Fruit fly (Drosophila melanogaster) whole organism, embryonic: ENCODE measurements around the gene CG14362.

Experiments
- Abd-B ChIP-seq: fragments of 200-800 bp; sonication (Bioruptor generic); optimal IDR thresholded peaks from 2 replicates; lab custom pipeline; 2018; ENCODE audit warnings: missing biosample characterization, mild to moderate bottlenecking, missing genetic modification characterization, moderate library complexity
- Antp ChIP-seq: fragments of 200-800 bp; sonication (Bioruptor generic); optimal IDR thresholded peaks from 3 replicates; lab custom pipeline; 2016; ENCODE audit warnings: missing biosample characterization, missing genetic modification characterization
- Awh ChIP-seq: fragments of 200-800 bp; sonication (Bioruptor generic); IDR thresholded peaks from 2 replicates; pipeline ENCODE4, ENCODE4 v1.3.6; 2022; ENCODE audit warnings: missing biosample characterization, missing genetic modification characterization
- CG12942 ChIP-seq: fragments of 200-800 bp; sonication (Bioruptor generic); optimal IDR thresholded peaks from 3 replicates; lab custom pipeline; 2016; ENCODE audit warnings: missing biosample characterization, missing genetic modification characterization
- CG13894 ChIP-seq: fragments of 200-800 bp; sonication (Bioruptor generic); optimal IDR thresholded peaks from 3 replicates; lab custom pipeline; 2018; ENCODE audit warnings: missing biosample characterization, mild to moderate bottlenecking, missing genetic modification characterization, moderate library complexity
- CG14050 ChIP-seq: fragments of 200-800 bp; sonication (Bioruptor generic); IDR thresholded peaks from 3 replicates; pipeline ENCODE4 v1.3.6; 2022; ENCODE audit warnings: missing biosample characterization, missing genetic modification characterization
- CG14441 ChIP-seq: fragments of 200-800 bp; sonication (Bioruptor generic); IDR thresholded peaks from 2 replicates; pipeline ENCODE4 v1.3.6; 2022; ENCODE audit warnings: missing biosample characterization, missing genetic modification characterization
- CG17359 ChIP-seq: fragments of 200-800 bp; sonication (Bioruptor generic); optimal IDR thresholded peaks from 3 replicates; lab custom pipeline; 2018; ENCODE audit warnings: missing biosample characterization, mild to moderate bottlenecking, missing genetic modification characterization, moderate library complexity
- CG17829 ChIP-seq: fragments of 200-800 bp; optimal IDR thresholded peaks from 2 replicates; lab custom pipeline; 2019; ENCODE audit warnings: missing biosample characterization, mild to moderate bottlenecking, missing genetic modification characterization, moderate library complexity
- CG18262 ChIP-seq: fragments of 200-800 bp; optimal IDR thresholded peaks from 3 replicates; lab custom pipeline; 2019; ENCODE audit warnings: missing biosample characterization, mild to moderate bottlenecking, missing genetic modification characterization, moderate library complexity
- CG1832 ChIP-seq: fragments of 200-800 bp; sonication (Bioruptor generic); optimal IDR thresholded peaks from 2 replicates; lab custom pipeline; 2017; ENCODE audit warnings: missing biosample characterization, mild to moderate bottlenecking, missing genetic modification characterization, inconsistent platforms
- CG18619 ChIP-seq: fragments of 200-800 bp; sonication (Bioruptor generic); optimal IDR thresholded peaks from 3 replicates; lab custom pipeline; 2017; ENCODE audit warnings: missing biosample characterization, mild to moderate bottlenecking, missing genetic modification characterization
- CG2678 ChIP-seq: fragments of 200-800 bp; sonication (Bioruptor generic); optimal IDR thresholded peaks from 3 replicates; lab custom pipeline; 2019; ENCODE audit warnings: missing biosample characterization, mild to moderate bottlenecking, missing genetic modification characterization, moderate library complexity
- CG2712 ChIP-seq: fragments of 200-800 bp; optimal IDR thresholded peaks from 3 replicates; lab custom pipeline; 2019; ENCODE audit warnings: missing biosample characterization, mild to moderate bottlenecking, missing genetic modification characterization, moderate library complexity
- CG31441 ChIP-seq: fragments of 200-800 bp; sonication (Bioruptor generic); IDR thresholded peaks from 2 replicates; pipeline ENCODE4 v1.3.6; 2022; ENCODE audit warnings: missing biosample characterization, missing genetic modification characterization
- CG34422 ChIP-seq: fragments of 200-800 bp; sonication (Bioruptor generic); IDR thresholded peaks from 3 replicates; pipeline ENCODE4 v1.3.6; 2022; ENCODE audit warnings: missing biosample characterization, missing genetic modification characterization
- CG43689 ChIP-seq: fragments of 200-800 bp; sonication (Bioruptor generic); IDR thresholded peaks from 2 replicates; pipeline ENCODE4 v1.3.6; 2022; ENCODE audit warnings: missing biosample characterization, missing genetic modification characterization
- CG4404 ChIP-seq: fragments of 200-800 bp; sonication (Bioruptor generic); IDR thresholded peaks from 2 replicates; pipeline ENCODE4 v1.3.6; 2022; ENCODE audit warnings: missing biosample characterization, missing genetic modification characterization
- CG6689 ChIP-seq: fragments of 200-800 bp; sonication (Bioruptor generic); IDR thresholded peaks from 2 replicates; pipeline ENCODE4 v1.3.6; 2022; ENCODE audit warnings: missing biosample characterization, missing genetic modification characterization
- CG8281 ChIP-seq: fragments of 200-800 bp; sonication (Bioruptor generic); optimal IDR thresholded peaks from 2 replicates; lab custom pipeline; 2018; ENCODE audit warnings: missing biosample characterization, mild to moderate bottlenecking, missing genetic modification characterization, moderate library complexity
- CG8388 ChIP-seq: fragments of 200-800 bp; sonication (Bioruptor generic); optimal IDR thresholded peaks from 2 replicates; lab custom pipeline; 2019; ENCODE audit warnings: missing biosample characterization, mild to moderate bottlenecking, missing genetic modification characterization, moderate library complexity
- CG9727 ChIP-seq: fragments of 200-800 bp; sonication (Bioruptor generic); optimal IDR thresholded peaks from 3 replicates; lab custom pipeline; 2017; ENCODE audit warnings: missing biosample characterization, mild to moderate bottlenecking, missing genetic modification characterization
- D19B ChIP-seq: fragments of 200-800 bp; sonication (Bioruptor generic); optimal IDR thresholded peaks from 2 replicates; lab custom pipeline; 2017; ENCODE audit warnings: missing biosample characterization, mild to moderate bottlenecking, missing genetic modification characterization
- E2f1 ChIP-seq: fragments of 200-800 bp; sonication (Bioruptor generic); IDR thresholded peaks from 2 replicates; pipeline ENCODE4 v1.3.6; 2022; ENCODE audit warnings: missing biosample characterization, missing genetic modification characterization
- Ets65A ChIP-seq: fragments of 200-800 bp; sonication (Bioruptor generic); peaks from one replicate; lab custom pipeline; 2016; ENCODE audit warnings: missing biosample characterization, missing genetic modification characterization
- HLH4C ChIP-seq: fragments of 200-800 bp; sonication (Bioruptor generic); IDR thresholded peaks from 3 replicates; pipeline ENCODE4 v1.3.6; 2022; ENCODE audit warnings: missing biosample characterization, missing genetic modification characterization; ENCODE audit not compliant: partially characterized antibody
- Hand ChIP-seq: fragments of 200-800 bp; sonication (Bioruptor generic); optimal IDR thresholded peaks from 2 replicates; lab custom pipeline; 2017; ENCODE audit warnings: mild to moderate bottlenecking, missing biosample characterization, missing genetic modification reagents, missing genetic modification characterization
- NFAT ChIP-seq: fragments of 200-800 bp; sonication (Bioruptor generic); IDR thresholded peaks from 2 replicates; pipeline ENCODE4 v1.3.6; 2022; ENCODE audit warnings: missing biosample characterization, missing genetic modification characterization
- Opbp ChIP-seq: fragments of 200-800 bp; sonication (Bioruptor generic); IDR thresholded peaks from 3 replicates; pipeline ENCODE4 v1.3.6; 2022; ENCODE audit warnings: missing biosample characterization, missing genetic modification characterization; ENCODE audit not compliant: partially characterized antibody
- Sin3A ChIP-seq: fragments of >200 bp; optimal IDR thresholded peaks from 2 replicates; lab custom pipeline; 2018
- Sox102F ChIP-seq: fragments of 200-800 bp; sonication (Bioruptor generic); optimal IDR thresholded peaks from 2 replicates; lab custom pipeline; 2018; ENCODE audit warnings: missing biosample characterization, mild to moderate bottlenecking, missing genetic modification characterization, moderate library complexity
- az2 ChIP-seq: fragments of 200-800 bp; sonication (Bioruptor generic); optimal IDR thresholded peaks from 3 replicates; lab custom pipeline; 2016; ENCODE audit warnings: missing biosample characterization, missing genetic modification characterization
- bab2 ChIP-seq: fragments of 200-800 bp; sonication (Bioruptor generic); optimal IDR thresholded peaks from 2 replicates; lab custom pipeline; 2016; ENCODE audit warnings: missing biosample characterization, missing genetic modification characterization
- disco-r ChIP-seq: fragments of 200-800 bp; sonication (Bioruptor generic); optimal IDR thresholded peaks from 2 replicates; lab custom pipeline; 2016; ENCODE audit warnings: missing biosample characterization, missing genetic modification characterization
- eve ChIP-seq, 2 experiments: fragments of >200 bp; optimal IDR thresholded peaks; 2 replicates each; lab custom pipeline; 2017; ENCODE audit warnings: missing biosample characterization in 2 of 2, missing genetic modification characterization in 2 of 2
- fd96Cb ChIP-seq: fragments of 200-800 bp; sonication (Bioruptor generic); optimal IDR thresholded peaks from 2 replicates; lab custom pipeline; 2018; ENCODE audit warnings: missing biosample characterization, mild to moderate bottlenecking, missing genetic modification characterization, moderate library complexity
- gce ChIP-seq: fragments of 200-800 bp; sonication (Bioruptor generic); IDR thresholded peaks from 3 replicates; pipeline ENCODE4 v1.3.6; 2022; ENCODE audit warnings: missing biosample characterization, missing genetic modification characterization
- gem ChIP-seq: fragments of 200-800 bp; sonication (Bioruptor generic); optimal IDR thresholded peaks from 2 replicates; lab custom pipeline; 2019; ENCODE audit warnings: missing biosample characterization, mild to moderate bottlenecking, missing genetic modification characterization, moderate library complexity
- grn ChIP-seq: fragments of 200-800 bp; sonication (Bioruptor generic); optimal IDR thresholded peaks from 3 replicates; lab custom pipeline; 2017; ENCODE audit warnings: missing biosample characterization, missing genetic modification characterization
- gsb-n ChIP-seq: fragments of 200-800 bp; sonication (Bioruptor generic); optimal IDR thresholded peaks from 3 replicates; lab custom pipeline; 2018; ENCODE audit warnings: missing biosample characterization, mild to moderate bottlenecking, missing genetic modification characterization
- hkb ChIP-seq, 2 experiments: fragments of 200-800 bp in 1 of 2; fragments of >200 bp in 1 of 2; sonication (Bioruptor generic) in 1 of 2; IDR thresholded peaks in 1 of 2; optimal IDR thresholded peaks in 1 of 2; 2 replicates each; pipeline versions ENCODE4 v1.3.6 to Lab custom; 2017 to 2022; ENCODE audit warnings: missing biosample characterization in 1 of 2, missing genetic modification characterization in 1 of 2
- insv ChIP-seq, 2 experiments: fragments of 200-800 bp; sonication (Bioruptor generic); optimal IDR thresholded peaks; 3 replicates each; lab custom pipeline; 2016 to 2018; ENCODE audit warnings: missing biosample characterization in 2 of 2, missing genetic modification characterization in 2 of 2
- lov ChIP-seq, 2 experiments: fragments of 200-800 bp in 1 of 2; fragments of >200 bp in 1 of 2; sonication (Bioruptor generic) in 1 of 2; IDR thresholded peaks in 1 of 2; optimal IDR thresholded peaks in 1 of 2; 2 replicates in 1 of 2; 3 replicates in 1 of 2; pipeline versions ENCODE4 v1.3.6 to Lab custom; 2017 to 2022; ENCODE audit warnings: missing biosample characterization in 1 of 2, missing genetic modification characterization in 1 of 2
- nmo ChIP-seq: fragments of 200-800 bp; sonication (Bioruptor generic); optimal IDR thresholded peaks from 2 replicates; lab custom pipeline; 2018; ENCODE audit warnings: missing biosample characterization, mild to moderate bottlenecking, missing genetic modification characterization, moderate library complexity
- pros ChIP-seq: fragments of 200-800 bp; sonication (Bioruptor generic); optimal IDR thresholded peaks from 3 replicates; lab custom pipeline; 2019; ENCODE audit warnings: missing biosample characterization, mild to moderate bottlenecking, missing genetic modification characterization, moderate library complexity
- pum ChIP-seq: fragments of 200-800 bp; sonication (Bioruptor generic); optimal IDR thresholded peaks from 2 replicates; lab custom pipeline; 2016; ENCODE audit warnings: missing biosample characterization, missing genetic modification characterization
- sens-2 ChIP-seq: fragments of 200-800 bp; sonication (Bioruptor generic); IDR thresholded peaks from 2 replicates; pipeline ENCODE4 v1.3.6; 2022; ENCODE audit warnings: missing biosample characterization, missing genetic modification characterization
- sisA ChIP-seq: fragments of 200-800 bp; sonication (Bioruptor generic); IDR thresholded peaks from 2 replicates; pipeline ENCODE4 v1.3.6; 2022; ENCODE audit warnings: missing biosample characterization, missing genetic modification characterization
- tio ChIP-seq: fragments of 200-800 bp; sonication (Bioruptor generic); optimal IDR thresholded peaks from 2 replicates; lab custom pipeline; 2017; ENCODE audit warnings: missing biosample characterization, missing genetic modification characterization, inconsistent platforms
- unpg ChIP-seq: fragments of 200-800 bp; sonication (Bioruptor generic); optimal IDR thresholded peaks from 3 replicates; lab custom pipeline; 2018; ENCODE audit warnings: missing biosample characterization, mild to moderate bottlenecking, missing genetic modification characterization, moderate library complexity

CG14362 gene

DNA sequence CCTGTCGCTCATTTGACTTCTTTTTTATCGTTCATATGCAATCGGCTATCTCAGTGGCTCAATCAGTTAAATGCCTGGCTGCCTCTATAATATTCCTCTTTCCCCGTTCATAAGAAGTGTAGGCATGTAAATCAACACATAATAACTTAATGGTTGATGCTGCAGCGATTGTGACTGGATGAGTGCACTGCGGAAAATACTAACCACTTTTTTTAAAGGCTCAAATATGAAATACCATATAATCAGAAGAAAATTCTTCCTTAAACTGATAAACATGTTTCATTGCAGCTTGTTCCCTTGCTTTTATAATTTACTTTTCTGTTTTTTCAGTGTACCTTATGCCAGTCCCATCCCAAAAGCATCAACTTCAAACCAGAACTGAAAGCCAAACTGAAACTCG lies 29.7 kb upstream of the CG14362 start (continued):
- TF ChIP-seq sens-2 (0 out of 2 replicates have a peak, but pooled peaks have one; percentile 28), CG18619 (GFP tag; lab: Kevin White, UChicago) (no peak), Sin3A (no peak), CG4404 (GFP tag; lab: Robert Waterston, UW) (0 out of 2 replicates have a peak, but pooled peaks have one; percentile 28), lov (optimal IDR thresholded peaks at IDR 0.05; lab: Kevin White, UChicago) (no peak), lov (GFP tag; IDR thresholded peaks at IDR 0.05; lab: Robert Waterston, UW) (no peak), disco-r (GFP tag; lab: Kevin White, UChicago) (no peak), CG14050 (GFP tag; lab: Robert Waterston, UW) (no peak), CG17359 (peak; percentile 15), CG31441 (GFP tag; lab: Robert Waterston, UW) (0 out of 2 replicates have a peak, but pooled peaks have one; percentile 30), CG8281 (tag; lab: Kevin White, UChicago) (no peak), CG43689 (GFP tag; lab: Robert Waterston, UW) (no peak), Abd-B (peak; percentile 30), az2 (GFP tag; lab: Kevin White, UChicago) (peak; percentile 34), hkb (optimal IDR thresholded peaks at IDR 0.05; lab: Kevin White, UChicago) (no peak), hkb (GFP tag; IDR thresholded peaks at IDR 0.05; lab: Robert Waterston, UW) (peak; percentile 12; the same call in 1 of the 2 replicates), gsb-n (tag; lab: Kevin White, UChicago) (peak; percentile 18), grn (peak; percentile 90), unpg (GFP tag; lab: Kevin White, UChicago) (peak; percentile 37), CG6689 (GFP tag; lab: Robert Waterston, UW) (0 out of 2 replicates have a peak, but pooled peaks have one; percentile 39), CG17829 (tag; lab: Kevin White, UChicago) (peak; percentile 42), CG1832 (GFP tag; lab: Kevin White, UChicago) (no peak), CG13894 (tag; lab: Kevin White, UChicago) (no peak), gem (tag; lab: Kevin White, UChicago) (peak; percentile 57), NFAT (GFP tag; lab: Robert Waterston, UW) (no peak), CG2712 (peak; percentile 74), CG18262 (tag; lab: Kevin White, UChicago) (peak; percentile 64), CG8388 (GFP tag; lab: Kevin White, UChicago) (peak; percentile 13), pros (GFP tag; lab: Kevin White, UChicago) (no peak), gce (GFP tag; lab: Robert Waterston, UW) (no peak), fd96Cb (peak; percentile 42), Sox102F (GFP tag; lab: Kevin White, UChicago) (peak; percentile 15), Awh (GFP tag; lab: Robert Waterston, UW) (0 out of 2 replicates have a peak, but pooled peaks have one; percentile 10), CG9727 (peak; percentile 27), CG14441 (no peak), eve (GFP tag; optimal IDR thresholded peaks at IDR 0.05; lab: Kevin White, UChicago) (peak in 1 of 2 experiments; percentile 31), tio (GFP tag; lab: Kevin White, UChicago) (no peak), Opbp (GFP tag; lab: Robert Waterston, UW) (no peak), Antp (peak; percentile 3), CG12942 (GFP tag; lab: Kevin White, UChicago) (no peak), E2f1 (0 out of 2 replicates have a peak, but pooled peaks have one; percentile 18), bab2 (GFP tag; lab: Kevin White, UChicago) (no peak), insv (GFP tag; optimal IDR thresholded peaks at IDR 0.05; lab: Kevin White, UChicago) (no peak), CG34422 (GFP tag; lab: Robert Waterston, UW) (0 out of 3 replicates have a peak, but pooled peaks have one; percentile 21), sisA (GFP tag; lab: Robert Waterston, UW) (0 out of 2 replicates have a peak, but pooled peaks have one; percentile 6), CG2678 (tag; lab: Kevin White, UChicago) (peak; percentile 29), pum (GFP tag; lab: Kevin White, UChicago) (peak; percentile 3), D19B (no peak), Hand (GFP tag; lab: Kevin White, UChicago) (no peak), Ets65A (GFP tag; lab: Kevin White, UChicago) (peak; percentile 59), nmo (GFP tag; lab: Kevin White, UChicago) (peak; percentile 54), HLH4C (no peak)
